Worm (Caenorhabditis elegans): ENCODE results near the gene pqn-32.
A peak's percentile ranks its signal among the peaks of the same experiment; 100 is the strongest.

pqn-32 gene

ce11 chrII:13107719-13108118 lies at the start of gene pqn-32:
TSS of gene pqn-32 (plus strand) at chrII:13108019.
- TF ChIP-seq elt-3 (tag; optimal IDR thresholded peaks at IDR 0.05) (no peak), ceh-16 (tag; optimal IDR thresholded peaks at IDR 0.05) (no peak), nhr-21 (tag; optimal IDR thresholded peaks at IDR 0.05) (no peak), zag-1 (tag; optimal IDR thresholded peaks at IDR 0.05) (no peak), aly-2 (tag; optimal IDR thresholded peaks at IDR 0.05) (no peak), nhr-23 (tag; optimal IDR thresholded peaks at IDR 0.05) (no peak), crh-2 (tag; optimal IDR thresholded peaks at IDR 0.05) (no peak)

DNA sequence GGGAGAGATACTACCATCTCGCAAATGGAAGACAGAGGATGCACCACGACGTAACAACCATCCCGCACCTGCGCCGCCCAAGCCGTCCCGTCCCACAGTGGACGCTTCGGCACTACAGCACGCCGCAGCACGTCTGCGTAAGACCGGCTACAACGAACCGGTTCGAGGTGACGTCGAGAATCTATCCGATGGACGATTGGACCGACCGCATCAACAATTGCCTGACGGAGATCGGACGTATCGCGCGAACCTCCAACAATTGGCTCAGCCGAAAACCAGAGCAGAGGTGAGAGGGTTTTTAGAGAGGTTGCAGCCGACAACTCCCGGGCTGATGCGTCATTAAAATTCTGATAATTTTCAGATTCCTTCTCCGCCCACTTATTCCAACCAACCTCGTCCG lies 48.6 kb upstream of the pqn-32 start:
- TF ChIP-seq mbf-1 (tag; optimal IDR thresholded peaks at IDR 0.05), result no peak
- no peak for TF ChIP-seq ceh-16 (tag; optimal IDR thresholded peaks at IDR 0.05)
- TF ChIP-seq unc-55 (GFP tag; optimal IDR thresholded peaks at IDR 0.05), result no peak
- no peak for TF ChIP-seq fos-1 (tag; optimal IDR thresholded peaks at IDR 0.05)
- TF ChIP-seq F13H6.1 (tag; optimal IDR thresholded peaks at IDR 0.05), result no peak
- no peak for TF ChIP-seq dmd-4 (tag; optimal IDR thresholded peaks at IDR 0.05)
- TF ChIP-seq unc-62 (GFP tag; optimal IDR thresholded peaks at IDR 0.05), result no peak
- no peak for TF ChIP-seq Y55F3AM.14 (GFP tag; optimal IDR thresholded peaks at IDR 0.05)
- no peak for TF ChIP-seq sma-9 (GFP tag; optimal IDR thresholded peaks at IDR 0.05)
- no peak for TF ChIP-seq sma-9 (tag; optimal IDR thresholded peaks at IDR 0.05)
- TF ChIP-seq C34F6.9 (tag; optimal IDR thresholded peaks at IDR 0.05), result no peak

DNA sequence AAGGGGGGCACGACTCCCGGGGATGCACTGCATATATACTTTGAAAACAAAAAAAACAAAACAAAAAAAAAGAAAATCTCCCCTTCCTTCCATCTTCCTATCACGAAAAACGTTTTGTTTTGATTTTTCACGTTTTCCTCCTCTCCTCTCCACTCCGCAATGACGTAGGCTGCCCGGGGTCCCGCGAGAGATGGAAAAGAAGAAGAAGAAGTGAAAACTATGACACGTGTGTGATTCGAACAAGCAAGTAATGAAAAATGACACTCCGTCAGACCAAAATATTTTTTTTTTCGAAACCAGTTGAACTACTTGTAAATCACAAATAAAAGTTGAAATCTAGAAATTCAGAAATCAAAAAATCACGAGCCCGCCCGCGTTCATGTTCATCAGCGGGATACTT lies 42.6 kb upstream of the pqn-32 start:
- TF ChIP-seq mab-5 (tag; optimal IDR thresholded peaks at IDR 0.05) (peak; percentile 35), nhr-10 (tag; optimal IDR thresholded peaks at IDR 0.05) (no peak), C34F6.9 (tag; optimal IDR thresholded peaks at IDR 0.05) (peak; percentile 5), F13H6.1 (tag; optimal IDR thresholded peaks at IDR 0.05) (peak; percentile 10), Y55F3AM.14 (GFP tag; optimal IDR thresholded peaks at IDR 0.05) (peak; percentile 12), mdl-1 (tag; optimal IDR thresholded peaks at IDR 0.05) (peak in 1 of 2 experiments; percentile 67), nhr-129 (tag; optimal IDR thresholded peaks at IDR 0.05) (peak; percentile 33), R02D3.7 (tag; optimal IDR thresholded peaks at IDR 0.05) (no peak), sma-9 (GFP tag; optimal IDR thresholded peaks at IDR 0.05) (peak; percentile 23), sma-9 (tag; optimal IDR thresholded peaks at IDR 0.05) (no peak), ztf-4 (tag; optimal IDR thresholded peaks at IDR 0.05) (no peak), ceh-16 (tag; optimal IDR thresholded peaks at IDR 0.05) (no peak), unc-55 (GFP tag; optimal IDR thresholded peaks at IDR 0.05) (no peak), crh-2 (tag; optimal IDR thresholded peaks at IDR 0.05) (peak; percentile 23), elt-1 (tag; optimal IDR thresholded peaks at IDR 0.05) (no peak), lsy-2 (tag; optimal IDR thresholded peaks at IDR 0.05) (peak in 1 of 2 experiments; percentile 37), zag-1 (tag; optimal IDR thresholded peaks at IDR 0.05) (no peak)

ce11 chrII:13066777-13067290 lies 41.0 kb upstream of the pqn-32 start:
- TF ChIP-seq aly-2 (tag; optimal IDR thresholded peaks at IDR 0.05) (no peak), ztf-1 (GFP tag; conservative IDR thresholded peaks at IDR 0.05) (no peak), F13H6.1 (tag; optimal IDR thresholded peaks at IDR 0.05) (peak; percentile 37), lin-13 (GFP tag; optimal IDR thresholded peaks at IDR 0.05) (no peak), nhr-25 (tag; optimal IDR thresholded peaks at IDR 0.05) (no peak), nhr-23 (tag; optimal IDR thresholded peaks at IDR 0.05) (no peak), ceh-82 (tag; optimal IDR thresholded peaks at IDR 0.05) (no peak), nhr-237 (tag; optimal IDR thresholded peaks at IDR 0.05) (no peak), sma-9 (GFP tag; optimal IDR thresholded peaks at IDR 0.05) (peak; percentile 3), sma-9 (tag; optimal IDR thresholded peaks at IDR 0.05) (no peak), nhr-11 (tag; optimal IDR thresholded peaks at IDR 0.05) (no peak), elt-1 (tag; optimal IDR thresholded peaks at IDR 0.05) (no peak), skn-1 (tag; optimal IDR thresholded peaks at IDR 0.05) (no peak), unc-55 (GFP tag; optimal IDR thresholded peaks at IDR 0.05) (peak; percentile 6), nhr-77 (tag; optimal IDR thresholded peaks at IDR 0.05) (no peak), unc-39 (tag; optimal IDR thresholded peaks at IDR 0.05) (no peak), zag-1 (tag; optimal IDR thresholded peaks at IDR 0.05) (no peak), blmp-1 (tag; optimal IDR thresholded peaks at IDR 0.05; ENCODE audit: insufficient read depth) (no peak), ama-1 (optimal IDR thresholded peaks at IDR 0.05) (no peak), dmd-4 (tag; optimal IDR thresholded peaks at IDR 0.05) (no peak), lin-39 (tag; optimal IDR thresholded peaks at IDR 0.05) (no peak), nhr-129 (tag; optimal IDR thresholded peaks at IDR 0.05) (peak; percentile 28), peb-1 (tag; optimal IDR thresholded peaks at IDR 0.05) (no peak), elt-3 (tag; optimal IDR thresholded peaks at IDR 0.05) (no peak), lsy-2 (tag; optimal IDR thresholded peaks at IDR 0.05) (peak in 1 of 2 experiments; percentile 12), R02D3.7 (tag; optimal IDR thresholded peaks at IDR 0.05) (no peak), snpc-4 (tag; optimal IDR thresholded peaks at IDR 0.05) (no peak), mbf-1 (tag; optimal IDR thresholded peaks at IDR 0.05) (no peak), mdl-1 (tag; optimal IDR thresholded peaks at IDR 0.05) (no peak), Y55F3AM.14 (GFP tag; optimal IDR thresholded peaks at IDR 0.05) (no peak), sem-4 (tag; optimal IDR thresholded peaks at IDR 0.05) (no peak), ztf-11 (tag; optimal IDR thresholded peaks at IDR 0.05) (no peak), nhr-10 (tag; optimal IDR thresholded peaks at IDR 0.05) (no peak)

Data from whole organism, L2 larva.